Worm (Caenorhabditis elegans): ENCODE data around the gene H25K10.1.

DNA sequence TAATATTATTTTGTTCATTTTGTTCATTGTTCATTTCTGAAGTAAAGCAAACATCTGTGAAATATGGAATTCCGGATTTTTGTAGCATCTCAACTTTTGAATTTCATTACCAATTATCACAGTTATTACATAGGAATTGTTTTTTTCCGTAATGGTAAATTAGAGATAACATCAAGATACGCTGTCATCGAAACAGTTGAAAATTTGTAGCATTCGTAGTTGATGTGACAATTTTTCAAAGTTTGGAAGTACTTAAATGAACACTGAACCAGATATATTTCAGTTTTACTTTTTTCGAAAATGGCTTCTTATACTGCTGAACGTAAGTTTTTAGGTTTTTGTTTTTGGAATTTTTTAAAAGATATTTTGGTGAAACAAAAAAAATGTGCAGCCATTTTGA lies 23.6 kb downstream of the H25K10.1 start, which contains the start of gene H25K10.4:
- no peak for TF ChIP-seq efl-1 (optimal IDR thresholded peaks at IDR 0.05)
- no peak for TF ChIP-seq efl-1 (GFP tag; optimal IDR thresholded peaks at IDR 0.05 in 1 of 2)
- no peak for TF ChIP-seq fos-1 (tag; optimal IDR thresholded peaks at IDR 0.05)
- TF ChIP-seq dsc-1 (tag; optimal IDR thresholded peaks at IDR 0.05): no peak
- no peak for TF ChIP-seq nhr-237 (tag; optimal IDR thresholded peaks at IDR 0.05)
- TF ChIP-seq ceh-82 (tag; optimal IDR thresholded peaks at IDR 0.05): no peak
- TF ChIP-seq aly-2 (tag; optimal IDR thresholded peaks at IDR 0.05): no peak
- no peak for TF ChIP-seq elt-3 (tag; optimal IDR thresholded peaks at IDR 0.05)
- TF ChIP-seq lin-15B (tag; optimal IDR thresholded peaks at IDR 0.05): no peak
- no peak for TF ChIP-seq lin-14 (GFP tag; optimal IDR thresholded peaks at IDR 0.05)
- TF ChIP-seq lin-39 (tag; optimal IDR thresholded peaks at IDR 0.05): no peak
- no peak for TF ChIP-seq nhr-77 (tag; optimal IDR thresholded peaks at IDR 0.05)
- TF ChIP-seq ztf-11 (tag; optimal IDR thresholded peaks at IDR 0.05): no peak
- TF ChIP-seq egl-27 (tag; optimal IDR thresholded peaks at IDR 0.05): no peak

Data from whole organism, L1 larva.